Worm (Caenorhabditis elegans) whole organism, young adult: ENCODE data around the gene glb-4.

Source experiments
- aptf-2 ChIP-seq: fragments of 200-800 bp; sonication (Bioruptor generic); conservative IDR thresholded peaks from 2 replicates; pipeline ENCODE4 v1.3.6; 2022; ENCODE audit warnings: missing genetic modification reagents, missing genetic modification characterization, missing compliant biosample characterization
- bed-1 ChIP-seq: fragments of 200-800 bp; sonication (Bioruptor generic); IDR thresholded peaks from 2 replicates; pipeline ENCODE4 v1.3.6; 2022; ENCODE audit warnings: missing genetic modification reagents, missing genetic modification characterization, missing compliant biosample characterization
- ceh-40 ChIP-seq: fragments of 200-800 bp; sonication (Bioruptor generic); IDR thresholded peaks from 2 replicates; pipeline ENCODE4 v1.3.6; 2022; ENCODE audit warnings: missing genetic modification characterization, missing compliant biosample characterization
- dpl-1 ChIP-seq: fragments of 150-350 bp; optimal IDR thresholded peaks from 2 replicates; lab custom pipeline; 2014; ENCODE audit warnings: missing biosample characterization, missing genetic modification reagents, missing genetic modification characterization
- mes-4 ChIP-seq: sonication (generic microtip); optimal IDR thresholded peaks from 2 replicates; lab custom pipeline; 2016; ENCODE audit warnings: missing genotype, missing genetic modification characterization, missing compliant biosample characterization
- nfya-1 ChIP-seq: sonication (generic microtip); optimal IDR thresholded peaks from 2 replicates; lab custom pipeline; 2017; ENCODE audit warnings: antibody characterized with exemption, missing compliant biosample characterization, missing genetic modification characterization, borderline replicate concordance; ENCODE audit not compliant: insufficient read depth
- pbrm-1 ChIP-seq: fragments of 200-800 bp; sonication (Bioruptor generic); IDR thresholded peaks from 2 replicates; pipeline ENCODE4 v1.3.6; 2022; ENCODE audit warnings: missing genetic modification reagents, missing genetic modification characterization, missing compliant biosample characterization

DNA sequence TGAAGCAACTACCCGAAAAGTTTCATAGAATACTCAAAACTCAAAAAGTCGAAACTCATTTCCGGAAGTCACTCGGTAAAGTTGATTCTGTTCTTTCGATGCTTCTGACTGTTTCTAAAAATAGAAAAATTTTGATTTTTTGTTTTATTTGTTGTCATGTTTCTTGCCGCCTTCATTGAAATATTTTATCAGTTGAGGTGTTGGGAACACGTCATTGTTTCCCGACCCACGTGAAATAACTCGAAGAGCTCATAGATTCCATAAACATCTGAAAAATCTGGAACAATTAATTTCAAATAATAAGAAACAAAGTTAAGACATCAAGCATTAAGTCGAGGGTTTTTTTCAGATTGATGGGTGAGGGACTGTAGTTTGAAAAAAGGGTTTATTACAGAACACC lies 44.0 kb upstream of the glb-4 start:
- no peak for TF ChIP-seq nfya-1 (tag; lab: Kevin White, UChicago)
- TF ChIP-seq dpl-1 (GFP tag; lab: Kevin White, UChicago) = no peak
- TF ChIP-seq pbrm-1 (GFP tag; lab: Robert Waterston, UW) = no peak
- TF ChIP-seq bed-1 (GFP tag; lab: Robert Waterston, UW) = no peak
- TF ChIP-seq ceh-40 = no peak
- no peak for TF ChIP-seq aptf-2
- TF ChIP-seq mes-4 = no peak
